Worm (Caenorhabditis elegans) whole organism, L3 larva: ENCODE data around the gene arrd-19.

ENCODE experiments used
- ZK546.5 ChIP-seq: sonication (generic microtip); optimal IDR thresholded peaks from 2 replicates; lab custom pipeline; 2017; ENCODE audit warnings: missing biosample characterization, missing genetic modification characterization
- ceh-28 ChIP-seq: fragments of 150-350 bp; optimal IDR thresholded peaks from 2 replicates; lab custom pipeline; 2014; ENCODE audit warnings: missing biosample characterization, missing genetic modification reagents, missing genetic modification characterization
- ceh-82 ChIP-seq: fragments of 150-350 bp; optimal IDR thresholded peaks from 2 replicates; lab custom pipeline; 2014; ENCODE audit warnings: missing biosample characterization, missing genetic modification characterization
- egl-5 ChIP-seq: fragments of 150-350 bp; optimal IDR thresholded peaks from 2 replicates; lab custom pipeline; 2017; ENCODE audit warnings: missing biosample characterization, missing genetic modification reagents, missing genetic modification characterization, inconsistent platforms
- elt-2 ChIP-seq: sonication (generic microtip); optimal IDR thresholded peaks from 2 replicates; lab custom pipeline; 2016; ENCODE audit warnings: missing genetic modification reagents, mild to moderate bottlenecking, missing genetic modification characterization, missing compliant biosample characterization
- elt-3 ChIP-seq, 3 experiments: fragments of 150-350 bp in 1 of 3; sonication (generic microtip) in 2 of 3; optimal IDR thresholded peaks; 2 replicates in 2 of 3; 4 replicates in 1 of 3; lab custom pipeline; 2014 to 2017; ENCODE audit warnings: missing biosample characterization in 3 of 3, missing genetic modification characterization in 3 of 3
- eor-1 ChIP-seq, 2 experiments: fragments of 150-350 bp; optimal IDR thresholded peaks; 2 replicates each; lab custom pipeline; 2014 to 2018; ENCODE audit warnings: missing biosample characterization in 2 of 2, missing genetic modification characterization in 2 of 2
- fkh-2 ChIP-seq: fragments of 150-350 bp; optimal IDR thresholded peaks from 2 replicates; lab custom pipeline; 2014; ENCODE audit warnings: missing biosample characterization, missing genetic modification reagents, missing genetic modification characterization
- fos-1 ChIP-seq: fragments of 150-350 bp; optimal IDR thresholded peaks from 2 replicates; lab custom pipeline; 2014; ENCODE audit warnings: missing biosample characterization, missing genetic modification characterization
- hmg-11 ChIP-seq: sonication (generic microtip); optimal IDR thresholded peaks from 2 replicates; lab custom pipeline; 2016; ENCODE audit warnings: missing genetic modification characterization, missing compliant biosample characterization
- jun-1 ChIP-seq: fragments of 150-350 bp; optimal IDR thresholded peaks from 2 replicates; lab custom pipeline; 2014; ENCODE audit warnings: missing biosample characterization, missing genetic modification reagents, missing genetic modification characterization
- lin-15B ChIP-seq: fragments of 150-350 bp; optimal IDR thresholded peaks from 2 replicates; lab custom pipeline; 2014; ENCODE audit warnings: missing biosample characterization, missing genetic modification characterization
- mdl-1 ChIP-seq: fragments of 150-350 bp; optimal IDR thresholded peaks from 2 replicates; lab custom pipeline; 2014; ENCODE audit warnings: missing biosample characterization, missing genetic modification characterization
- mml-1 ChIP-seq: fragments of 150-350 bp; sonication (generic microtip); optimal IDR thresholded peaks from 3 replicates; lab custom pipeline; 2014; ENCODE audit warnings: missing biosample characterization, missing genetic modification characterization
- nhr-11 ChIP-seq: fragments of 150-350 bp; optimal IDR thresholded peaks from 2 replicates; lab custom pipeline; 2014; ENCODE audit warnings: missing biosample characterization, missing genetic modification characterization
- nhr-12 ChIP-seq: fragments of 150-350 bp; optimal IDR thresholded peaks from 2 replicates; lab custom pipeline; 2014; ENCODE audit warnings: missing biosample characterization, missing genetic modification characterization
- nhr-23 ChIP-seq: fragments of 150-350 bp; optimal IDR thresholded peaks from 2 replicates; lab custom pipeline; 2014; ENCODE audit warnings: missing biosample characterization, missing genetic modification reagents, missing genetic modification characterization
- nhr-237 ChIP-seq: fragments of 150-350 bp; optimal IDR thresholded peaks from 2 replicates; lab custom pipeline; 2014; ENCODE audit warnings: missing biosample characterization, missing genetic modification characterization
- nhr-25 ChIP-seq: sonication (generic microtip); optimal IDR thresholded peaks from 2 replicates; lab custom pipeline; 2017; ENCODE audit warnings: missing biosample characterization, missing genetic modification characterization
- nhr-28 ChIP-seq: fragments of 150-350 bp; optimal IDR thresholded peaks from 2 replicates; lab custom pipeline; 2014; ENCODE audit warnings: missing biosample characterization, missing genetic modification characterization
- nhr-76 ChIP-seq: fragments of 150-350 bp; sonication (generic microtip); optimal IDR thresholded peaks from 5 replicates; lab custom pipeline; 2014; ENCODE audit warnings: missing biosample characterization, missing genetic modification characterization
- nhr-77 ChIP-seq: fragments of 150-350 bp; optimal IDR thresholded peaks from 2 replicates; lab custom pipeline; 2014; ENCODE audit warnings: missing biosample characterization, missing genetic modification characterization
- pha-4 ChIP-seq: fragments of 150-350 bp; optimal IDR thresholded peaks from 2 replicates; lab custom pipeline; 2014; ENCODE audit warnings: missing biosample characterization, missing genetic modification reagents, missing genetic modification characterization
- pqm-1 ChIP-seq: fragments of 150-350 bp; optimal IDR thresholded peaks from 2 replicates; lab custom pipeline; 2017; ENCODE audit warnings: missing biosample characterization, missing genetic modification characterization, inconsistent platforms
- sea-2 ChIP-seq: fragments of 150-350 bp; sonication (generic microtip); optimal IDR thresholded peaks from 4 replicates; lab custom pipeline; 2014; ENCODE audit warnings: missing biosample characterization, missing genetic modification reagents, missing genetic modification characterization
- skn-1 ChIP-seq: fragments of 150-350 bp; optimal IDR thresholded peaks from 2 replicates; lab custom pipeline; 2014; ENCODE audit warnings: missing biosample characterization, missing genetic modification characterization
- snpc-4 ChIP-seq: fragments of 150-350 bp; optimal IDR thresholded peaks from 2 replicates; lab custom pipeline; 2014; ENCODE audit warnings: missing biosample characterization, missing genetic modification characterization
- tbx-2 ChIP-seq: sonication (generic microtip); optimal IDR thresholded peaks from 2 replicates; lab custom pipeline; 2016; ENCODE audit warnings: mild to moderate bottlenecking, missing genetic modification characterization, missing compliant biosample characterization
- unc-39 ChIP-seq: sonication (generic microtip); optimal IDR thresholded peaks from 4 replicates; lab custom pipeline; 2017; ENCODE audit warnings: missing biosample characterization, missing genetic modification characterization
- unc-62 ChIP-seq: fragments of 150-350 bp; sonication (generic microtip); optimal IDR thresholded peaks from 4 replicates; lab custom pipeline; 2014; ENCODE audit warnings: missing biosample characterization, missing genetic modification reagents, missing genetic modification characterization
- ztf-11 ChIP-seq: fragments of 150-350 bp; optimal IDR thresholded peaks from 2 replicates; lab custom pipeline; 2014; ENCODE audit warnings: missing biosample characterization, missing genetic modification characterization
- ztf-4 ChIP-seq: fragments of 150-350 bp; optimal IDR thresholded peaks from 2 replicates; lab custom pipeline; 2014; ENCODE audit warnings: missing biosample characterization, missing genetic modification characterization

The arrd-19 gene

DNA sequence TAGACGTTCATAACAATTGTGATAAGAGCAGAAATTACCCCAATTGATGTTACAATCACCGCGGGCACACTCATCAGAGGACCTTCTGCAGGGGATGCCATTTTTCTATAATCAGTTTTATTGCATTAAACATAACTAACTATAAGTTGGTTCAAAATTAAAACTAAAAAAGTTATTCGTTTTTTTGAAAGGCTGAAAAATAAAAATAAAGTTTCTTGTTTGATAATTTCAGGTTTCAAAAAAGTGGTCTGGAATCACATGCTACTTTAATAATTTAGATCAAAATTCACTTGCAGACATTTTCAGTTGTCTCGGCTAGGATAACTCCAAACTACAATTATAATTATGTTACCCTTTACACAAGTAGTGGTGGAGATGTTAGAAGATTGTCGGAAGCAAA is 13.4 kb downstream of the arrd-19 start, which contains the start of gene srbc-1:
TSS of gene srbc-1 (minus strand) at position 101 of the 400 bp plus-strand sequence.
- TF ChIP-seq ztf-4 (tag; lab: Kevin White, UChicago), result no peak
- TF ChIP-seq skn-1 (tag; lab: Kevin White, UChicago), result no peak
- TF ChIP-seq nhr-77 (tag; lab: Kevin White, UChicago), result no peak
- no peak for TF ChIP-seq nhr-12 (tag; lab: Kevin White, UChicago)
- no peak for TF ChIP-seq elt-3 (tag; optimal IDR thresholded peaks at IDR 0.05; lab: Kevin White, UChicago)

DNA sequence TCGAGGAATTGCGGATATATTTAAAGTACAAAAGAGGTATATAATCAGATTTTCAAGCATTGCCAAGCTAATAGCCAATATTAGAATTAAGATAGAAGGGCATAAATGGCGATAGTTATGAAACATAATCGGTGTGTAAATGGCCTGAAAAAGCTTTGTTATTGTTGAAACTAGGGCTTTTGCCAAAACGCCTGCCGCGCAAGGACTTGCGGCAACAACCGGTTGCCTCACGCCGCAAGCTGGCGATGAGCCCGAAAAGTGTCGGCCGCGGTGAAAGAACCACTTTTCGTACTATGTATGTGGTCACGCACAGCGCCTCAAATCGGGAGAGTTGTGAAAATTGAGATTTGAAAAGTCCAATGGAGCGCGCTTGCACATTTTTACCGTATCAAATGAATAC is 15.9 kb downstream of the arrd-19 start:
- TF ChIP-seq eor-1 (tag; optimal IDR thresholded peaks at IDR 0.05; lab: Kevin White, UChicago) (no peak), pqm-1 (tag; lab: Kevin White, UChicago) (no peak), jun-1 (tag; lab: Kevin White, UChicago) (no peak), nhr-23 (no peak), snpc-4 (tag; lab: Kevin White, UChicago) (no peak), nhr-76 (tag; lab: Kevin White, UChicago) (no peak), nhr-77 (tag; lab: Kevin White, UChicago) (no peak), hmg-11 (tag; lab: Kevin White, UChicago) (no peak), pha-4 (tag; lab: Kevin White, UChicago) (no peak)

DNA sequence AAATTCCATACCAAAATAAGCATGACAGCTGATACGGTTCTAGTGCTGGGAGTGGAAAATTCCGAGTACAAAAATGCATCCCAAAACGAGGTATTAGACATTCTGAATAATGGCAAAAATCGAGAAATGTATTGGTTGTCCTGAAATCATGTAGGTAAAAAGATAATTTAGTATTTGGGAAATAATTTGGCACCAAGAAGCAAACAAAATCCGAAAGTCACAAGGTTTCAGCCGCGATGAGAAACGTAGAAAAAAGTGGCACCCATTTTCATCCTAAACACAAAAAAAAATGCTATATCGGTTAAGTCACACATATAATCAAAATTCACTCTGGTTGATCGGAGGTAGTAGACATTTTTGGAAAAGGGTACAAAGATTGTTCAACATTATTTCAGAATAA is 17.6 kb downstream of the arrd-19 start, which contains the start of gene srx-122:
TSS of gene srx-122 (minus strand) at position 101 of the 400 bp plus-strand sequence.
- no peak for TF ChIP-seq eor-1 (tag; optimal IDR thresholded peaks at IDR 0.05; lab: Kevin White, UChicago)
- TF ChIP-seq elt-3 (tag; optimal IDR thresholded peaks at IDR 0.05; lab: Kevin White, UChicago), result no peak
- TF ChIP-seq mml-1 (tag; lab: Kevin White, UChicago), result no peak
- TF ChIP-seq elt-2 (tag; lab: Kevin White, UChicago), result no peak
- TF ChIP-seq ZK546.5, result no peak
- no peak for TF ChIP-seq ztf-4 (tag; lab: Kevin White, UChicago)
- TF ChIP-seq nhr-12 (tag; lab: Kevin White, UChicago), result no peak
- no peak for TF ChIP-seq fkh-2 (tag; lab: Kevin White, UChicago)
- TF ChIP-seq mdl-1 (tag; lab: Kevin White, UChicago), result no peak
- no peak for TF ChIP-seq nhr-28 (tag; lab: Kevin White, UChicago)
- no peak for TF ChIP-seq hmg-11 (tag; lab: Kevin White, UChicago)
- no peak for TF ChIP-seq pha-4 (tag; lab: Kevin White, UChicago)

DNA sequence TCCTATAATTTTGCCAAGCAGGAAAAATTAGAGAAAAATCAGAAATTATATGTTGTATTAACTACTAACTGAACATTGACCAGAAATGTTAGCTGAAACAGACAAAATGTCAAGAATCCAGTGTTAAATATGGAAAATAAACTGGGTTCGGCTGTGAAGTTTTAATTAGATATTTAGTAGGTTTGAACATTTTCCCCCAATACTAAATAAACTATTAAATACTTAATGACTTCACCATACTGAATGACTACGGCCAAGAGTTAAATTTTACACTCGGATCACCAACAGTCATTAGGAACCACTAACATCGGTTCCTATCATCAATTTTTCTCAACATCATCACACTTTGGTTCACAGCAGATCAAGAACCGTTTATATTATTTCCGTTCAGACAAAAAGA is 19.9 kb downstream of the arrd-19 start:
- TF ChIP-seq elt-3 (tag; optimal IDR thresholded peaks at IDR 0.05; lab: Kevin White, UChicago) (no peak), egl-5 (tag; lab: Kevin White, UChicago) (no peak), nhr-77 (tag; lab: Kevin White, UChicago) (no peak), mml-1 (tag; lab: Kevin White, UChicago) (no peak), sea-2 (no peak), ZK546.5 (no peak), lin-15B (tag; lab: Kevin White, UChicago) (no peak), ceh-28 (tag; lab: Kevin White, UChicago) (no peak), nhr-25 (tag; lab: Kevin White, UChicago) (no peak)

DNA sequence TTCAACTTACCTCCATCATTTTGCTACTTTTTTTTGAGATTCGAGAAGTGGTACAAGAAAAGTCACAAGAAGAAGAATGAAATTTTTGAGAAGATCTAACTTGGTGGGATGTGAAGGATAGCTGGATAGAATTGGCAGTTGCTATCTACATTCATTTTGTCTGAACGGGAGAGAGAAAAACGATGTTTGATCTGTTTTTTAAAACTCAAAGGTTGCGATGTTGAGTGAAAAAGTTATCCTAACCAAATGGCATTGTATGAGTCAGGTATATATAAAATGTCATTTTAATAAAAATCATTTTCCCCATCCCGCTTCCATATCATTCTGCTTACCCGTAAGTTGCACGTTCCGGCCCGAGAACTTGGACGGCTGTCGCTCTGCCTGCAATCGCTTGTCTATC is 26.0 kb downstream of the arrd-19 start, which contains the start of gene F35F10.6:
TSS of gene F35F10.6 (minus strand) at position 101 of the 400 bp plus-strand sequence.
- TF ChIP-seq tbx-2 (no peak), fos-1 (no peak), pqm-1 (tag; lab: Kevin White, UChicago) (no peak), ztf-4 (tag; lab: Kevin White, UChicago) (no peak), pha-4 (tag; lab: Kevin White, UChicago) (no peak), unc-39 (tag; lab: Kevin White, UChicago) (no peak), nhr-23 (no peak), sea-2 (no peak), eor-1 (tag; optimal IDR thresholded peaks at IDR 0.05; lab: Kevin White, UChicago) (no peak), ceh-82 (no peak), ztf-11 (tag; lab: Kevin White, UChicago) (no peak), unc-62 (GFP tag; lab: Kevin White, UChicago) (no peak), nhr-11 (tag; lab: Kevin White, UChicago) (no peak), skn-1 (tag; lab: Kevin White, UChicago) (no peak), ceh-28 (tag; lab: Kevin White, UChicago) (no peak), nhr-237 (no peak)
